Worm (Caenorhabditis elegans) whole organism, L1 larva: Measurements from ENCODE around the gene T25D3.4.

Experiments
- ceh-82 ChIP-seq, 3 experiments: fragments of 150-350 bp in 1 of 3; sonication (generic microtip) in 2 of 3; optimal IDR thresholded peaks; 2 replicates each; lab custom pipeline; 2014 to 2017; ENCODE audit warnings: missing biosample characterization in 3 of 3, missing genetic modification characterization in 3 of 3
- egl-27 ChIP-seq, 2 experiments: fragments of 150-350 bp in 1 of 2; sonication (generic microtip); optimal IDR thresholded peaks; 3 replicates each; lab custom pipeline; 2017 to 2018; ENCODE audit warnings: missing biosample characterization in 2 of 2, missing genetic modification characterization in 2 of 2, missing genetic modification reagents in 2 of 2
- fkh-4 ChIP-seq: sonication (generic microtip); optimal IDR thresholded peaks from 2 replicates; lab custom pipeline; 2016; ENCODE audit warnings: missing compliant biosample characterization, missing genetic modification characterization, borderline replicate concordance
- lsy-2 ChIP-seq, 2 experiments: fragments of 150-350 bp; optimal IDR thresholded peaks; 2 replicates each; lab custom pipeline; 2014; ENCODE audit warnings: missing biosample characterization in 2 of 2, missing genetic modification characterization in 2 of 2
- mab-9 ChIP-seq: fragments of 200-800 bp; sonication (Bioruptor generic); IDR thresholded peaks from 2 replicates; pipeline ENCODE4 v1.3.6; 2022; ENCODE audit warnings: missing genetic modification reagents, missing genetic modification characterization, missing compliant biosample characterization
- sox-4 ChIP-seq: sonication (generic microtip); optimal IDR thresholded peaks from 2 replicates; lab custom pipeline; 2016; ENCODE audit warnings: missing genetic modification characterization, missing compliant biosample characterization
- unc-62 ChIP-seq: fragments of 150-350 bp; optimal IDR thresholded peaks from 2 replicates; lab custom pipeline; 2014; ENCODE audit warnings: missing biosample characterization, missing genetic modification reagents, missing genetic modification characterization

DNA sequence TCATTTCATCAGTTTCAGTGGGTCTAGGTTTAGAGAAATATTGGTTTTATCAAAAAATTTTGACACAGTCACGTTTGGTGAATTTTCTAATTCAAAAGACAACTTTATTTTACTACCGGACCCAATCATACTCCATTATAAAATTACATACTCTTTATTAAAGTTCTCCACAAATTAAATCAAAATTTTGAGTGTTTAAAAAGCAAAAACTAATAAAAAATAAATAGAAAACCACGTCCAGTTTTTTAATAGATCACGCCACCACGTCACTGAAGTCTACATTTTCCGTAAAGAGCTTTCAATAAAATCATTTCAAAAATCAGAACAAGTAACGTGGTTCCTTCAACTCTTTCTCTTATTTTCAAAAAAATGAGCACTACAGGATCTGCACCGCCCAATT lies 41.1 kb upstream of the T25D3.4 start, which contains the start of gene txt-1:
- no peak for TF ChIP-seq unc-62
- no peak for TF ChIP-seq fkh-4 (tag; lab: Kevin White, UChicago)
- no peak for TF ChIP-seq egl-27 (tag; optimal IDR thresholded peaks at IDR 0.05; lab: Kevin White, UChicago)
- no peak for TF ChIP-seq lsy-2 (tag; optimal IDR thresholded peaks at IDR 0.05; lab: Kevin White, UChicago)
- TF ChIP-seq mab-9 (GFP tag; lab: Robert Waterston, UW) = no peak
- TF ChIP-seq ceh-82 (tag; optimal IDR thresholded peaks at IDR 0.05; lab: Kevin White, UChicago) = no peak
- TF ChIP-seq sox-4 (tag; lab: Kevin White, UChicago) = no peak
